Fruit fly (Drosophila melanogaster): ENCODE data around the gene CG33946.

CG33946 gene

dm6 chr3L:6184884-6185438 lies 35.4 kb upstream of the CG33946 start, which contains the start of the genes D19B and CG43293:
Gene D19B (minus strand): TSS chr3L:6184920.
Gene CG43293 (plus strand): TSS chr3L:6185189.
- TF ChIP-seq CG4318 (GFP tag; optimal IDR thresholded peaks at IDR 0.05) (peak; percentile 71), Eip75B (GFP tag; optimal IDR thresholded peaks at IDR 0.05) (peak; percentile 88), CG6163 (GFP tag; IDR thresholded peaks at IDR 0.05) (peak; percentile 91), Hr4 (GFP tag; optimal IDR thresholded peaks at IDR 0.05) (peak; percentile 93), ss (GFP tag; optimal IDR thresholded peaks at IDR 0.05) (no peak), acj6 (GFP tag; optimal IDR thresholded peaks at IDR 0.05) (peak; percentile 90), spab (GFP tag; optimal IDR thresholded peaks at IDR 0.05) (peak; percentile 81), Blimp-1 (GFP tag; optimal IDR thresholded peaks at IDR 0.05) (no peak), svp (GFP tag) (peak; percentile 92), CG34406 (GFP tag; optimal IDR thresholded peaks at IDR 0.05) (peak; percentile 83), CG8119 (GFP tag; IDR thresholded peaks at IDR 0.05) (peak; percentile 91), Ets96B (tag; optimal IDR thresholded peaks at IDR 0.05) (peak; percentile 83), Eip78C (GFP tag) (peak; percentile 96), Sox15 (GFP tag; optimal IDR thresholded peaks at IDR 0.05) (peak; percentile 72), Hr39 (GFP tag; optimal IDR thresholded peaks at IDR 0.05) (peak; percentile 85), CG11902 (GFP tag; optimal IDR thresholded peaks at IDR 0.05) (peak; percentile 68), CG6808 (GFP tag; optimal IDR thresholded peaks at IDR 0.05) (peak; percentile 76), CG1621 (tag; optimal IDR thresholded peaks at IDR 0.05) (peak; percentile 86), CG8632 (GFP tag; optimal IDR thresholded peaks at IDR 0.05) (peak; percentile 82), CG32006 (GFP tag; optimal IDR thresholded peaks at IDR 0.05) (peak; percentile 87), Hr38 (GFP tag; optimal IDR thresholded peaks at IDR 0.05) (no peak), fd85E (GFP tag; optimal IDR thresholded peaks at IDR 0.05) (peak; percentile 51), pdm3 (GFP tag; optimal IDR thresholded peaks at IDR 0.05) (peak; percentile 86), CG16779 (tag; optimal IDR thresholded peaks at IDR 0.05) (peak; percentile 81), vri (GFP tag; optimal IDR thresholded peaks at IDR 0.05) (no peak), CG7368 (GFP tag; optimal IDR thresholded peaks at IDR 0.05) (peak; percentile 91), CG8319 (GFP tag; optimal IDR thresholded peaks at IDR 0.05) (peak; percentile 77), lz (GFP tag; optimal IDR thresholded peaks at IDR 0.05) (peak; percentile 83), dsx (GFP tag; optimal IDR thresholded peaks at IDR 0.05; ENCODE audit: poor library complexity, severe bottlenecking) (peak; percentile 77), CG6276 (GFP tag; optimal IDR thresholded peaks at IDR 0.05) (peak; percentile 36), CG3032 (tag; optimal IDR thresholded peaks at IDR 0.05) (peak; percentile 81), CG11762 (GFP tag; optimal IDR thresholded peaks at IDR 0.05; ENCODE audit: insufficient read depth) (peak; percentile 69), esn (GFP tag; optimal IDR thresholded peaks at IDR 0.05) (peak; percentile 90), achi (GFP tag; optimal IDR thresholded peaks at IDR 0.05) (peak; percentile 90), eg (GFP tag; IDR thresholded peaks at IDR 0.05) (peak; percentile 92), Sox102F (GFP tag; optimal IDR thresholded peaks at IDR 0.05) (peak; percentile 88), Smox (GFP tag; optimal IDR thresholded peaks at IDR 0.05) (peak; percentile 83), CG10631 (GFP tag; optimal IDR thresholded peaks at IDR 0.05) (peak; percentile 88), salr (GFP tag; optimal IDR thresholded peaks at IDR 0.05) (peak; percentile 76 to 80), OdsH (GFP tag; optimal IDR thresholded peaks at IDR 0.05) (peak; percentile 91), CG6854 (GFP tag; optimal IDR thresholded peaks at IDR 0.05) (peak; percentile 65), Ets21C (GFP tag; optimal IDR thresholded peaks at IDR 0.05) (peak; percentile 74), CG31627 (GFP tag; optimal IDR thresholded peaks at IDR 0.05) (peak; percentile 87), topi (GFP tag; optimal IDR thresholded peaks at IDR 0.05) (peak; percentile 83), CG10669 (GFP tag; optimal IDR thresholded peaks at IDR 0.05) (peak; percentile 85), Sox14 (GFP tag; optimal IDR thresholded peaks at IDR 0.05) (peak; percentile 88), CG6792 (GFP tag; optimal IDR thresholded peaks at IDR 0.05) (peak; percentile 85), CG9139 (GFP tag; optimal IDR thresholded peaks at IDR 0.05) (peak; percentile 69), net (GFP tag; optimal IDR thresholded peaks at IDR 0.05) (peak; percentile 93), fkh (GFP tag; optimal IDR thresholded peaks at IDR 0.05) (peak; percentile 89), fd59A (GFP tag; optimal IDR thresholded peaks at IDR 0.05) (peak; percentile 71)

All from whole organism, prepupa.